Fruit fly (Drosophila melanogaster): ENCODE results near the gene Gga.

- no peak for TF ChIP-seq EcR (GFP tag; optimal IDR thresholded peaks at IDR 0.05)
- no peak for TF ChIP-seq CG4496 (GFP tag; IDR thresholded peaks at IDR 0.05)
- TF ChIP-seq CG8301 (tag; optimal IDR thresholded peaks at IDR 0.05), result no peak
- no peak for TF ChIP-seq Ets98B (GFP tag; IDR thresholded peaks at IDR 0.05)
- no peak for TF ChIP-seq rn (GFP tag; IDR thresholded peaks at IDR 0.05)
- no peak for TF ChIP-seq CG34367 (tag; optimal IDR thresholded peaks at IDR 0.05)
- TF ChIP-seq CG17806 (tag; optimal IDR thresholded peaks at IDR 0.05), result no peak
- no peak for TF ChIP-seq CG13204 (GFP tag; optimal IDR thresholded peaks at IDR 0.05)
- TF ChIP-seq CG12605 (GFP tag; IDR thresholded peaks at IDR 0.05), result no peak
- no peak for TF ChIP-seq Snoo (tag; optimal IDR thresholded peaks at IDR 0.05)
- TF ChIP-seq fd96Ca (GFP tag; IDR thresholded peaks at IDR 0.05), result no peak
- no peak for TF ChIP-seq CG9948 (tag; optimal IDR thresholded peaks at IDR 0.05)
- no peak for TF ChIP-seq CG32121 (GFP tag; IDR thresholded peaks at IDR 0.05)
- TF ChIP-seq Pif1B (GFP tag; optimal IDR thresholded peaks at IDR 0.05), result no peak
Measured at dm6 chrX:9595312-9595931, 5.4 kb upstream of the Gga start.
